Worm (Caenorhabditis elegans) whole organism, L3 larva: ENCODE results near the gene str-57.

Experiments used
- R02D3.7 ChIP-seq: fragments of 150-350 bp; optimal IDR thresholded peaks from 2 replicates; lab custom pipeline; 2014; ENCODE audit warnings: missing biosample characterization, missing genetic modification characterization
- ZK546.5 ChIP-seq: sonication (generic microtip); optimal IDR thresholded peaks from 2 replicates; lab custom pipeline; 2017; ENCODE audit warnings: missing biosample characterization, missing genetic modification characterization
- ceh-82 ChIP-seq: fragments of 150-350 bp; optimal IDR thresholded peaks from 2 replicates; lab custom pipeline; 2014; ENCODE audit warnings: missing biosample characterization, missing genetic modification characterization
- elt-2 ChIP-seq: sonication (generic microtip); optimal IDR thresholded peaks from 2 replicates; lab custom pipeline; 2016; ENCODE audit warnings: missing genetic modification reagents, mild to moderate bottlenecking, missing genetic modification characterization, missing compliant biosample characterization
- fkh-2 ChIP-seq: fragments of 150-350 bp; optimal IDR thresholded peaks from 2 replicates; lab custom pipeline; 2014; ENCODE audit warnings: missing biosample characterization, missing genetic modification reagents, missing genetic modification characterization
- nhr-237 ChIP-seq: fragments of 150-350 bp; optimal IDR thresholded peaks from 2 replicates; lab custom pipeline; 2014; ENCODE audit warnings: missing biosample characterization, missing genetic modification characterization
- pqm-1 ChIP-seq: fragments of 150-350 bp; optimal IDR thresholded peaks from 2 replicates; lab custom pipeline; 2017; ENCODE audit warnings: missing biosample characterization, missing genetic modification characterization, inconsistent platforms
- skn-1 ChIP-seq: fragments of 150-350 bp; optimal IDR thresholded peaks from 2 replicates; lab custom pipeline; 2014; ENCODE audit warnings: missing biosample characterization, missing genetic modification characterization
- tbx-2 ChIP-seq: sonication (generic microtip); optimal IDR thresholded peaks from 2 replicates; lab custom pipeline; 2016; ENCODE audit warnings: mild to moderate bottlenecking, missing genetic modification characterization, missing compliant biosample characterization

ce11 chrV:15824866-15825265 lies 45.6 kb upstream of the str-57 start, which contains the start of gene srbc-50:
- no peak for TF ChIP-seq skn-1 (tag; lab: Kevin White, UChicago)
- no peak for TF ChIP-seq nhr-237 (tag; lab: Kevin White, UChicago)
- no peak for TF ChIP-seq fkh-2 (tag; lab: Kevin White, UChicago)
- no peak for TF ChIP-seq tbx-2
- TF ChIP-seq R02D3.7 (tag; lab: Kevin White, UChicago): no peak
- no peak for TF ChIP-seq pqm-1 (tag; lab: Kevin White, UChicago)
- no peak for TF ChIP-seq elt-2 (tag; lab: Kevin White, UChicago)
- TF ChIP-seq ZK546.5 (tag; lab: Kevin White, UChicago): no peak
- no peak for TF ChIP-seq ceh-82 (tag; lab: Kevin White, UChicago)
